Worm (Caenorhabditis elegans) whole organism, L3 larva: Measurements from ENCODE around the gene F02C12.2.

Experiments used
- ama-1 ChIP-seq: fragments of 150-350 bp; optimal IDR thresholded peaks from 2 replicates; lab custom pipeline; 2018
- eor-1 ChIP-seq, 2 experiments: fragments of 150-350 bp; optimal IDR thresholded peaks; 2 replicates each; lab custom pipeline; 2014 to 2018; ENCODE audit warnings: missing biosample characterization in 2 of 2, missing genetic modification characterization in 2 of 2
- mdl-1 ChIP-seq: fragments of 150-350 bp; optimal IDR thresholded peaks from 2 replicates; lab custom pipeline; 2014; ENCODE audit warnings: missing biosample characterization, missing genetic modification characterization
- nhr-237 ChIP-seq: fragments of 150-350 bp; optimal IDR thresholded peaks from 2 replicates; lab custom pipeline; 2014; ENCODE audit warnings: missing biosample characterization, missing genetic modification characterization
- nhr-28 ChIP-seq: fragments of 150-350 bp; optimal IDR thresholded peaks from 2 replicates; lab custom pipeline; 2014; ENCODE audit warnings: missing biosample characterization, missing genetic modification characterization
- nhr-77 ChIP-seq: fragments of 150-350 bp; optimal IDR thresholded peaks from 2 replicates; lab custom pipeline; 2014; ENCODE audit warnings: missing biosample characterization, missing genetic modification characterization
- ztf-11 ChIP-seq: fragments of 150-350 bp; optimal IDR thresholded peaks from 2 replicates; lab custom pipeline; 2014; ENCODE audit warnings: missing biosample characterization, missing genetic modification characterization

- TF ChIP-seq mdl-1 (tag; lab: Kevin White, UChicago) (no peak), ztf-11 (tag; lab: Kevin White, UChicago) (no peak), ama-1 (lab: Kevin White, UChicago) (no peak), nhr-237 (tag; lab: Kevin White, UChicago) (no peak), eor-1 (tag; optimal IDR thresholded peaks at IDR 0.05; lab: Kevin White, UChicago) (no peak), nhr-28 (tag; lab: Kevin White, UChicago) (no peak), nhr-77 (tag; lab: Kevin White, UChicago) (no peak)
Observed at ce11 chrX:13388829-13389228, 10.3 kb downstream of the F02C12.2 start.
